Worm (Caenorhabditis elegans): ENCODE measurements around the gene Y73B6BL.31.

ce11 chrIV:6402386-6402905 lies 39.3 kb upstream of the Y73B6BL.31 start, which contains the start of gene sfrp-1:
- TF ChIP-seq aly-1 (tag; optimal IDR thresholded peaks at IDR 0.05) (no peak), tbx-37 (GFP tag; conservative IDR thresholded peaks at IDR 0.05) (no peak), sea-1 (GFP tag; conservative IDR thresholded peaks at IDR 0.05) (no peak)
